Worm (Caenorhabditis elegans): Measurements from ENCODE around the gene insc-1.

- no peak for TF ChIP-seq dmd-4 (tag; optimal IDR thresholded peaks at IDR 0.05; ENCODE audit: borderline replicate concordance)
- no peak for TF ChIP-seq pha-4 (tag; optimal IDR thresholded peaks at IDR 0.05)
- no peak for TF ChIP-seq ceh-6 (GFP tag; optimal IDR thresholded peaks at IDR 0.05)
Measured at ce11 chrII:7338995-7339394, 19.7 kb upstream of the insc-1 start, which contains the start of gene nhr-21.
